Worm (Caenorhabditis elegans) whole organism, midembryonic: ENCODE measurements around the gene asp-12.

Experiments
- T22C8.4 ChIP-seq: fragments of 200-800 bp; sonication (Bioruptor generic); IDR thresholded peaks from 2 replicates; pipeline ENCODE4 v1.3.6; 2022; ENCODE audit warnings: missing genetic modification characterization, missing compliant biosample characterization
- cog-1 ChIP-seq: sonication (generic microtip); optimal IDR thresholded peaks from 2 replicates; lab custom pipeline; 2016; ENCODE audit warnings: missing genetic modification characterization, missing compliant biosample characterization
- flt-1 ChIP-seq: fragments of 200-800 bp; sonication (Bioruptor generic); IDR thresholded peaks from 2 replicates; pipeline ENCODE4 v1.3.6; 2022; ENCODE audit warnings: missing genetic modification characterization, missing compliant biosample characterization
- klf-2 ChIP-seq: fragments of 200-800 bp; sonication (Bioruptor generic); conservative IDR thresholded peaks from 2 replicates; pipeline ENCODE4 v1.3.6; 2022; ENCODE audit warnings: missing genetic modification reagents, missing genetic modification characterization, missing compliant biosample characterization
- med-1 ChIP-seq: sonication (generic microtip); optimal IDR thresholded peaks from 2 replicates; lab custom pipeline; 2017; ENCODE audit warnings: missing genetic modification characterization, mild to moderate bottlenecking, missing compliant biosample characterization, antibody characterized with exemption, missing genetic modification reagents; ENCODE audit not compliant: insufficient read depth
- ref-1 ChIP-seq: fragments of 200-800 bp; sonication (Bioruptor generic); conservative IDR thresholded peaks from 2 replicates; pipeline ENCODE4 v1.3.6; 2022; ENCODE audit warnings: missing genetic modification reagents, missing genetic modification characterization, missing compliant biosample characterization
- tab-1 ChIP-seq: fragments of 200-800 bp; sonication (Bioruptor generic); IDR thresholded peaks from 2 replicates; pipeline ENCODE4 v1.3.6; 2022; ENCODE audit warnings: missing genetic modification characterization, missing compliant biosample characterization
- ztf-23 ChIP-seq: fragments of 200-800 bp; sonication (Bioruptor generic); IDR thresholded peaks from 2 replicates; pipeline ENCODE4 v1.3.6; 2022; ENCODE audit warnings: missing genetic modification reagents, missing genetic modification characterization, missing compliant biosample characterization
- ztf-29 ChIP-seq: fragments of 200-800 bp; sonication (Bioruptor generic); IDR thresholded peaks from 2 replicates; pipeline ENCODE4 v1.3.6; 2022; ENCODE audit warnings: missing genetic modification reagents, missing genetic modification characterization, missing compliant biosample characterization

Gene asp-12

ce11 chrV:8238290-8238689, 30.7 kb upstream of the asp-12 start, which contains the start of gene rol-3:
Gene rol-3, minus strand, starts transcription at chrV:8238409.
- TF ChIP-seq ref-1 (GFP tag; lab: Robert Waterston, UW): no peak
- no peak for TF ChIP-seq tab-1 (GFP tag; lab: Robert Waterston, UW)
- TF ChIP-seq med-1 (GFP tag; lab: Kevin White, UChicago): no peak
- TF ChIP-seq T22C8.4 (GFP tag; lab: Robert Waterston, UW): no peak
- no peak for TF ChIP-seq flt-1
- no peak for TF ChIP-seq ztf-23 (GFP tag; lab: Robert Waterston, UW)
- no peak for TF ChIP-seq ztf-29
- no peak for TF ChIP-seq cog-1 (tag; lab: Kevin White, UChicago)
- no peak for TF ChIP-seq klf-2 (GFP tag; lab: Robert Waterston, UW)

ce11 chrV:8239928-8240327, 29.1 kb upstream of the asp-12 start, which contains the start of gene C16D9.3:
Gene C16D9.3, minus strand, starts transcription at chrV:8240028.
- TF ChIP-seq ref-1 (GFP tag; lab: Robert Waterston, UW): no peak
- TF ChIP-seq T22C8.4 (GFP tag; lab: Robert Waterston, UW): no peak
- no peak for TF ChIP-seq cog-1 (tag; lab: Kevin White, UChicago)
- TF ChIP-seq flt-1: no peak
- no peak for TF ChIP-seq ztf-23 (GFP tag; lab: Robert Waterston, UW)
- no peak for TF ChIP-seq ztf-29
- no peak for TF ChIP-seq med-1 (GFP tag; lab: Kevin White, UChicago)
- TF ChIP-seq klf-2 (GFP tag; lab: Robert Waterston, UW): no peak
- no peak for TF ChIP-seq tab-1 (GFP tag; lab: Robert Waterston, UW)

- TF ChIP-seq tab-1 (GFP tag; lab: Robert Waterston, UW): no peak
Measured at ce11 chrV:8242798-8243197, 26.2 kb upstream of the asp-12 start, which contains the start of gene C16D9.4. Gene C16D9.4, minus strand, starts transcription at chrV:8242898.

- TF ChIP-seq ztf-29: no peak
Measured at ce11 chrV:8243201-8243600, 25.8 kb upstream of the asp-12 start.

ce11 chrV:8245457-8245856, 23.6 kb upstream of the asp-12 start, which contains the start of gene C16D9.5:
Gene C16D9.5, minus strand, starts transcription at chrV:8245557.
- TF ChIP-seq ztf-29 (no peak), ztf-23 (GFP tag; lab: Robert Waterston, UW) (no peak), ref-1 (GFP tag; lab: Robert Waterston, UW) (no peak), tab-1 (GFP tag; lab: Robert Waterston, UW) (no peak), med-1 (GFP tag; lab: Kevin White, UChicago) (no peak), cog-1 (tag; lab: Kevin White, UChicago) (no peak), flt-1 (no peak), klf-2 (GFP tag; lab: Robert Waterston, UW) (no peak), T22C8.4 (GFP tag; lab: Robert Waterston, UW) (no peak)

- TF ChIP-seq ztf-23 (GFP tag; lab: Robert Waterston, UW) (no peak), med-1 (GFP tag; lab: Kevin White, UChicago) (no peak), flt-1 (0 out of 2 replicates have a peak, but pooled peaks have one; percentile 36), cog-1 (tag; lab: Kevin White, UChicago) (no peak), T22C8.4 (GFP tag; lab: Robert Waterston, UW) (no peak), tab-1 (GFP tag; lab: Robert Waterston, UW) (no peak)
Measured at ce11 chrV:8247311-8248105, 21.5 kb upstream of the asp-12 start.

- no peak for TF ChIP-seq klf-2 (GFP tag; lab: Robert Waterston, UW)
- TF ChIP-seq ztf-23 (GFP tag; lab: Robert Waterston, UW): no peak
- TF ChIP-seq T22C8.4 (GFP tag; lab: Robert Waterston, UW): no peak
- TF ChIP-seq cog-1 (tag; lab: Kevin White, UChicago): no peak
- no peak for TF ChIP-seq med-1 (GFP tag; lab: Kevin White, UChicago)
- TF ChIP-seq tab-1 (GFP tag; lab: Robert Waterston, UW): no peak
- no peak for TF ChIP-seq ref-1 (GFP tag; lab: Robert Waterston, UW)
Measured at ce11 chrV:8250208-8250607, 18.8 kb upstream of the asp-12 start, which contains the start of gene C16D9.6. Gene C16D9.6, minus strand, starts transcription at chrV:8250308.

- TF ChIP-seq tab-1 (GFP tag; lab: Robert Waterston, UW) (no peak), ref-1 (GFP tag; lab: Robert Waterston, UW) (no peak), ztf-29 (no peak), T22C8.4 (GFP tag; lab: Robert Waterston, UW) (no peak), klf-2 (GFP tag; lab: Robert Waterston, UW) (no peak), ztf-23 (GFP tag; lab: Robert Waterston, UW) (no peak), flt-1 (no peak), med-1 (GFP tag; lab: Kevin White, UChicago) (no peak), cog-1 (tag; lab: Kevin White, UChicago) (no peak)
Measured at ce11 chrV:8251075-8251474, 17.9 kb upstream of the asp-12 start.

ce11 chrV:8252532-8252931, 16.5 kb upstream of the asp-12 start:
- no peak for TF ChIP-seq med-1 (GFP tag; lab: Kevin White, UChicago)
- TF ChIP-seq ref-1 (GFP tag; lab: Robert Waterston, UW): no peak
- no peak for TF ChIP-seq klf-2 (GFP tag; lab: Robert Waterston, UW)
- TF ChIP-seq ztf-23 (GFP tag; lab: Robert Waterston, UW): no peak
- no peak for TF ChIP-seq flt-1
- TF ChIP-seq cog-1 (tag; lab: Kevin White, UChicago): no peak
- TF ChIP-seq ztf-29: no peak
- no peak for TF ChIP-seq tab-1 (GFP tag; lab: Robert Waterston, UW)
